Worm (Caenorhabditis elegans) whole organism, L4 larva: ENCODE results near the gene F59B10.3.

Source experiments
- F26F4.8 ChIP-seq: fragments of 200-800 bp; sonication (Bioruptor generic); conservative IDR thresholded peaks from 2 replicates; pipeline ENCODE4 v1.3.6; 2022; ENCODE audit warnings: missing genetic modification characterization, missing compliant biosample characterization
- F49E8.2 ChIP-seq: sonication (generic microtip); optimal IDR thresholded peaks from 2 replicates; lab custom pipeline; 2016; ENCODE audit warnings: missing compliant biosample characterization, mild to moderate bottlenecking, missing genetic modification characterization, borderline replicate concordance
- T26A8.4 ChIP-seq: fragments of 200-800 bp; sonication (Bioruptor generic); IDR thresholded peaks from 2 replicates; pipeline ENCODE4 v1.3.6; 2022; ENCODE audit warnings: missing genetic modification characterization, missing compliant biosample characterization
- Y105C5A.15 ChIP-seq: fragments of 200-800 bp; sonication (Bioruptor generic); IDR thresholded peaks from 2 replicates; pipeline ENCODE4 v1.3.6; 2022; ENCODE audit warnings: missing genetic modification characterization, missing compliant biosample characterization
- Y48G9A.11 ChIP-seq: fragments of 200-800 bp; sonication (Bioruptor generic); IDR thresholded peaks from 2 replicates; pipeline ENCODE4 v1.3.6; 2022; ENCODE audit warnings: missing genetic modification reagents, missing genetic modification characterization, missing compliant biosample characterization
- Y5F2A.4 ChIP-seq: fragments of 200-800 bp; sonication (Bioruptor generic); optimal IDR thresholded peaks from 2 replicates; lab custom pipeline; 2018; ENCODE audit warnings: mild to moderate bottlenecking, missing genetic modification characterization, missing compliant biosample characterization
- Y75B8A.6 ChIP-seq: fragments of 200-800 bp; sonication (Bioruptor generic); IDR thresholded peaks from 2 replicates; pipeline ENCODE4 v1.3.6; 2022; ENCODE audit warnings: missing genetic modification reagents, missing genetic modification characterization, missing compliant biosample characterization
- ZK546.5 ChIP-seq, 2 experiments: sonication (generic microtip); optimal IDR thresholded peaks; 2 replicates each; lab custom pipeline; 2017; ENCODE audit warnings: missing biosample characterization in 2 of 2, missing genetic modification characterization in 2 of 2
- aha-1 ChIP-seq: fragments of 150-350 bp; peaks from one replicate; lab custom pipeline; 2014; ENCODE audit warnings: missing biosample characterization, missing genetic modification characterization
- aly-2 ChIP-seq: sonication (generic microtip); optimal IDR thresholded peaks from 2 replicates; lab custom pipeline; 2018; ENCODE audit warnings: missing biosample characterization, missing genetic modification characterization
- ama-1 ChIP-seq: fragments of 150-350 bp; optimal IDR thresholded peaks from 2 replicates; lab custom pipeline; 2014; ENCODE audit warnings: inconsistent platforms, mixed read lengths
- ceh-28 ChIP-seq: fragments of 150-350 bp; optimal IDR thresholded peaks from 2 replicates; lab custom pipeline; 2014; ENCODE audit warnings: missing biosample characterization, missing genetic modification reagents, missing genetic modification characterization
- ctbp-1 ChIP-seq: fragments of 200-800 bp; sonication (Bioruptor generic); IDR thresholded peaks from 2 replicates; pipeline ENCODE4 v1.3.6; 2022; ENCODE audit warnings: missing genetic modification reagents, missing genetic modification characterization, missing compliant biosample characterization
- daf-16 ChIP-seq, 3 experiments: sonication (generic microtip); optimal IDR thresholded peaks; 2 replicates each; lab custom pipeline; 2016 to 2017; ENCODE audit warnings: missing genetic modification characterization in 3 of 3, missing genetic modification reagents in 3 of 3, mild to moderate bottlenecking in 2 of 3, missing compliant biosample characterization in 2 of 3, missing biosample characterization in 1 of 3, moderate library complexity in 1 of 3
- daf-19 ChIP-seq: fragments of 200-800 bp; sonication (Bioruptor generic); conservative IDR thresholded peaks from 2 replicates; pipeline ENCODE4 v1.3.6; 2022; ENCODE audit warnings: missing genetic modification characterization, missing compliant biosample characterization
- dmd-8 ChIP-seq: fragments of 200-800 bp; sonication (Bioruptor generic); IDR thresholded peaks from 2 replicates; pipeline ENCODE4 v1.3.6; 2022; ENCODE audit warnings: missing genetic modification characterization, missing compliant biosample characterization
- dmd-9 ChIP-seq: fragments of 200-800 bp; sonication (Bioruptor generic); IDR thresholded peaks from 2 replicates; pipeline ENCODE4 v1.3.6; 2022; ENCODE audit warnings: missing genetic modification reagents, missing genetic modification characterization, missing compliant biosample characterization
- fos-1 ChIP-seq: fragments of 150-350 bp; optimal IDR thresholded peaks from 2 replicates; lab custom pipeline; 2014; ENCODE audit warnings: missing biosample characterization, missing genetic modification characterization
- hif-1 ChIP-seq, 2 experiments: sonication (generic microtip); optimal IDR thresholded peaks; 2 replicates each; lab custom pipeline; 2016 to 2017; ENCODE audit warnings: missing compliant biosample characterization in 2 of 2, missing genetic modification characterization in 2 of 2, missing genetic modification reagents in 2 of 2, missing genotype in 2 of 2, mild to moderate bottlenecking in 1 of 2
- hlh-30 ChIP-seq: sonication (generic microtip); optimal IDR thresholded peaks from 2 replicates; lab custom pipeline; 2017; ENCODE audit warnings: antibody characterized with exemption, mild to moderate bottlenecking, missing genetic modification characterization, missing compliant biosample characterization; ENCODE audit not compliant: insufficient read depth
- lin-1 ChIP-seq: fragments of 200-800 bp; sonication (Bioruptor generic); IDR thresholded peaks from 2 replicates; pipeline ENCODE4 v1.3.6; 2022; ENCODE audit warnings: missing genetic modification reagents, missing genetic modification characterization, missing compliant biosample characterization
- lin-38 ChIP-seq: fragments of 200-800 bp; sonication (Bioruptor generic); IDR thresholded peaks from 2 replicates; pipeline ENCODE4 v1.3.6; 2022; ENCODE audit warnings: missing genetic modification reagents, missing genetic modification characterization, missing compliant biosample characterization
- lsy-2 ChIP-seq, 2 experiments: fragments of 150-350 bp in 1 of 2; sonication (generic microtip) in 1 of 2; optimal IDR thresholded peaks; 2 replicates each; lab custom pipeline; 2014 to 2017; ENCODE audit warnings: missing biosample characterization in 2 of 2, missing genetic modification characterization in 2 of 2
- madf-5 ChIP-seq, 2 experiments: fragments of 200-800 bp; sonication (Bioruptor generic); IDR thresholded peaks; 2 replicates each; pipeline ENCODE4 v1.3.6; 2022; ENCODE audit warnings: missing compliant biosample characterization in 2 of 2, missing genetic modification characterization in 2 of 2
- madf-9 ChIP-seq: fragments of 200-800 bp; sonication (Bioruptor generic); conservative IDR thresholded peaks from 2 replicates; pipeline ENCODE4 v1.3.6; 2022; ENCODE audit warnings: missing genetic modification reagents, missing genetic modification characterization, missing compliant biosample characterization
- mdl-1 ChIP-seq, 2 experiments: fragments of 150-350 bp in 1 of 2; sonication (generic microtip) in 1 of 2; optimal IDR thresholded peaks; 2 replicates each; lab custom pipeline; 2014 to 2017; ENCODE audit warnings: missing biosample characterization in 2 of 2, missing genetic modification characterization in 2 of 2
- mdt-29 ChIP-seq: fragments of 200-800 bp; sonication (Bioruptor generic); IDR thresholded peaks from 2 replicates; pipeline ENCODE4 v1.3.6; 2022; ENCODE audit warnings: missing genetic modification reagents, missing genetic modification characterization, missing compliant biosample characterization
- mep-1 ChIP-seq: fragments of 150-350 bp; sonication (generic microtip); optimal IDR thresholded peaks from 3 replicates; lab custom pipeline; 2014; ENCODE audit warnings: missing biosample characterization, missing genetic modification characterization
- mxl-2 ChIP-seq: fragments of 200-800 bp; sonication (Bioruptor generic); conservative IDR thresholded peaks from 2 replicates; pipeline ENCODE4 v1.3.6; 2022; ENCODE audit warnings: missing genetic modification reagents, missing genetic modification characterization, missing compliant biosample characterization
- nhr-11 ChIP-seq: fragments of 150-350 bp; optimal IDR thresholded peaks from 2 replicates; lab custom pipeline; 2014; ENCODE audit warnings: missing biosample characterization, missing genetic modification characterization
- nhr-25 ChIP-seq: sonication (generic microtip); optimal IDR thresholded peaks from 2 replicates; lab custom pipeline; 2017; ENCODE audit warnings: missing genetic modification characterization, mild to moderate bottlenecking, missing compliant biosample characterization, antibody characterized with exemption, moderate library complexity, borderline replicate concordance; ENCODE audit not compliant: insufficient read depth
- nhr-41 ChIP-seq: fragments of 200-800 bp; sonication (Bioruptor generic); IDR thresholded peaks from 2 replicates; pipeline ENCODE4 v1.3.6; 2022; ENCODE audit warnings: missing genetic modification reagents, missing genetic modification characterization, missing compliant biosample characterization
- nhr-48 ChIP-seq: sonication (generic microtip); optimal IDR thresholded peaks from 2 replicates; lab custom pipeline; 2016; ENCODE audit warnings: mild to moderate bottlenecking, missing genetic modification characterization, missing compliant biosample characterization
- rbr-2 ChIP-seq: sonication (generic microtip); optimal IDR thresholded peaks from 2 replicates; lab custom pipeline; 2016; ENCODE audit warnings: missing genotype, missing genetic modification characterization, missing compliant biosample characterization
- sdz-12 ChIP-seq: fragments of 200-800 bp; sonication (Bioruptor generic); optimal IDR thresholded peaks from 2 replicates; lab custom pipeline; 2018; ENCODE audit warnings: mild to moderate bottlenecking, missing genetic modification characterization, missing compliant biosample characterization
- set-16 ChIP-seq: fragments of 200-800 bp; sonication (Bioruptor generic); IDR thresholded peaks from 2 replicates; pipeline ENCODE4 v1.3.6; 2022; ENCODE audit warnings: missing genetic modification reagents, missing genetic modification characterization, missing compliant biosample characterization
- snpc-1.2 ChIP-seq: fragments of 200-800 bp; sonication (Bioruptor generic); IDR thresholded peaks from 2 replicates; pipeline ENCODE4 v1.3.6; 2022; ENCODE audit warnings: missing genetic modification reagents, missing genetic modification characterization, missing compliant biosample characterization
- snpc-4 ChIP-seq: fragments of 150-350 bp; optimal IDR thresholded peaks from 2 replicates; lab custom pipeline; 2014; ENCODE audit warnings: missing biosample characterization, missing genetic modification characterization
- spr-3 ChIP-seq: fragments of 200-800 bp; sonication (Bioruptor generic); optimal IDR thresholded peaks from 2 replicates; lab custom pipeline; 2018; ENCODE audit warnings: mild to moderate bottlenecking, missing genetic modification characterization, missing compliant biosample characterization
- unc-62 ChIP-seq, 3 experiments: fragments of 150-350 bp in 1 of 3; sonication (generic microtip); optimal IDR thresholded peaks in 2 of 3; peaks in 1 of 3; 1 replicate in 1 of 3; 2 replicates in 2 of 3; lab custom pipeline; 2014 to 2017; ENCODE audit warnings: missing biosample characterization in 3 of 3, missing genetic modification characterization in 3 of 3, missing genetic modification reagents in 3 of 3, missing genotype in 1 of 3
- vab-7 ChIP-seq: fragments of 200-800 bp; sonication (Bioruptor generic); IDR thresholded peaks from 2 replicates; pipeline ENCODE4 v1.3.6; 2022; ENCODE audit warnings: missing genetic modification reagents, missing genetic modification characterization, missing compliant biosample characterization

The F59B10.3 gene

ce11 chrII:10548778-10549671 is 38.7 kb downstream of the F59B10.3 start (continued):
- TF ChIP-seq vab-7 (0 out of 2 replicates have a peak, but pooled peaks have one; percentile 20), daf-19 (0 out of 2 replicates have a peak, but pooled peaks have one; percentile 57), Y48G9A.11 (no peak), nhr-11 (peak; percentile 99), aha-1 (peak; percentile 100), ctbp-1 (GFP tag; lab: Robert Waterston, UW) (peak; percentile 86), dmd-9 (GFP tag; lab: Robert Waterston, UW) (0 out of 2 replicates have a peak, but pooled peaks have one; percentile 59), fos-1 (tag; lab: Kevin White, UChicago) (no peak), ama-1 (lab: Kevin White, UChicago) (peak; percentile 97), madf-5 (GFP tag; IDR thresholded peaks at IDR 0.05; lab: Robert Waterston, UW) (peak in 1 of 2 experiments; percentile 75; a peak in 1 of 4 replicates), nhr-48 (tag; lab: Kevin White, UChicago) (peak; percentile 74)

- TF ChIP-seq aha-1 (peak; percentile 98), snpc-1.2 (GFP tag; lab: Robert Waterston, UW) (0 out of 2 replicates have a peak, but pooled peaks have one; percentile 7), mxl-2 (no peak), vab-7 (no peak), mdt-29 (0 out of 2 replicates have a peak, but pooled peaks have one; percentile 36), lsy-2 (tag; optimal IDR thresholded peaks at IDR 0.05; lab: Kevin White, UChicago) (peak in 1 of 2 experiments; percentile 27), snpc-4 (tag; lab: Kevin White, UChicago) (no peak), set-16 (peak; percentile 37; the same call in 1 of the 2 replicates), ama-1 (lab: Kevin White, UChicago) (peak; percentile 73), aly-2 (tag; lab: Kevin White, UChicago) (no peak), daf-16 (GFP tag; optimal IDR thresholded peaks at IDR 0.05; lab: Kevin White, UChicago) (no peak), daf-16 (tag; optimal IDR thresholded peaks at IDR 0.05; lab: Kevin White, UChicago) (peak; percentile 16), unc-62 (GFP tag; optimal IDR thresholded peaks at IDR 0.05 in 1 of 2; lab: Kevin White, UChicago) (peak in 1 of 2 experiments; percentile 84), unc-62 (tag; optimal IDR thresholded peaks at IDR 0.05; lab: Kevin White, UChicago) (no peak)
Observed at ce11 chrII:10550173-10550572, 39.8 kb downstream of the F59B10.3 start.

- peak in 1 of 2 experiments; percentile 15 for TF ChIP-seq mdl-1 (tag; optimal IDR thresholded peaks at IDR 0.05; lab: Kevin White, UChicago)
- TF ChIP-seq ama-1 (lab: Kevin White, UChicago): peak; percentile 79
- TF ChIP-seq mdt-29: no peak
- TF ChIP-seq spr-3 (GFP tag; lab: Kevin White, UChicago): no peak
- TF ChIP-seq aha-1: peak; percentile 92
- TF ChIP-seq Y105C5A.15 (GFP tag; lab: Robert Waterston, UW): no peak
- TF ChIP-seq Y5F2A.4 (GFP tag; lab: Kevin White, UChicago): no peak
- 0 out of 4 replicates have a peak, but pooled peaks of 1 of the 2 experiments have one; percentile 7 for TF ChIP-seq madf-5 (GFP tag; IDR thresholded peaks at IDR 0.05; lab: Robert Waterston, UW)
- TF ChIP-seq sdz-12 (GFP tag; lab: Kevin White, UChicago): no peak
- TF ChIP-seq ZK546.5 (tag; optimal IDR thresholded peaks at IDR 0.05; lab: Kevin White, UChicago): no peak
- TF ChIP-seq dmd-8 (GFP tag; lab: Robert Waterston, UW): no peak
- TF ChIP-seq hif-1 (tag; optimal IDR thresholded peaks at IDR 0.05; lab: Kevin White, UChicago): no peak
- no peak for TF ChIP-seq mxl-2
- no peak for TF ChIP-seq F49E8.2 (tag; lab: Kevin White, UChicago)
- no peak; the same call in 1 of the 2 replicates for TF ChIP-seq lin-38
- peak; percentile 14 for TF ChIP-seq hlh-30
- no peak for TF ChIP-seq T26A8.4
- TF ChIP-seq rbr-2 (tag; lab: Kevin White, UChicago): peak; percentile 14
- TF ChIP-seq lin-1 (GFP tag; lab: Robert Waterston, UW): no peak
- peak; percentile 31 for TF ChIP-seq mep-1
- TF ChIP-seq Y75B8A.6 (GFP tag; lab: Robert Waterston, UW): no peak
- TF ChIP-seq nhr-41 (GFP tag; lab: Robert Waterston, UW): no peak
- 0 out of 2 replicates have a peak, but pooled peaks have one; percentile 16 for TF ChIP-seq madf-9 (GFP tag; lab: Robert Waterston, UW)
- peak; percentile 25 for TF ChIP-seq nhr-11
- no peak for TF ChIP-seq ceh-28
- no peak for TF ChIP-seq dmd-9 (GFP tag; lab: Robert Waterston, UW)
- TF ChIP-seq F26F4.8 (GFP tag; lab: Robert Waterston, UW): no peak
- TF ChIP-seq nhr-25 (tag; lab: Kevin White, UChicago): no peak
Observed at ce11 chrII:10550872-10551647, 40.7 kb downstream of the F59B10.3 start.
